Fruit fly (Drosophila melanogaster) whole organism, prepupa: Measurements from ENCODE around the gene Hsc70-1.

ENCODE experiments used
- CG10631 ChIP-seq: fragments of 200-800 bp; sonication (Bioruptor generic); optimal IDR thresholded peaks from 2 replicates; lab custom pipeline; 2016; ENCODE audit warnings: missing biosample characterization, missing genetic modification characterization
- CG10669 ChIP-seq: fragments of 200-800 bp; sonication (Bioruptor generic); optimal IDR thresholded peaks from 3 replicates; lab custom pipeline; 2018; ENCODE audit warnings: missing biosample characterization, mild to moderate bottlenecking, missing genetic modification characterization, moderate library complexity
- CG11762 ChIP-seq: fragments of 200-800 bp; sonication (Bioruptor generic); optimal IDR thresholded peaks from 3 replicates; lab custom pipeline; 2016; ENCODE audit warnings: missing biosample characterization, missing genetic modification characterization; ENCODE audit not compliant: insufficient read depth
- CG11902 ChIP-seq: fragments of 200-800 bp; sonication (Bioruptor generic); optimal IDR thresholded peaks from 3 replicates; lab custom pipeline; 2016; ENCODE audit warnings: missing biosample characterization, missing genetic modification characterization
- CG15336 ChIP-seq: fragments of 200-800 bp; sonication (Bioruptor generic); IDR thresholded peaks from 2 replicates; pipeline ENCODE4 v1.3.6; 2022; ENCODE audit warnings: missing biosample characterization, missing genetic modification characterization
- CG1621 ChIP-seq: fragments of 200-800 bp; sonication (Bioruptor generic); optimal IDR thresholded peaks from 3 replicates; lab custom pipeline; 2018; ENCODE audit warnings: missing biosample characterization, mild to moderate bottlenecking, missing genetic modification characterization
- CG16779 ChIP-seq: fragments of 200-800 bp; sonication (Bioruptor generic); optimal IDR thresholded peaks from 3 replicates; lab custom pipeline; 2017; ENCODE audit warnings: missing biosample characterization, mild to moderate bottlenecking, missing genetic modification characterization
- CG3032 ChIP-seq: fragments of 200-800 bp; optimal IDR thresholded peaks from 2 replicates; lab custom pipeline; 2019; ENCODE audit warnings: missing biosample characterization, mild to moderate bottlenecking, missing genetic modification characterization, moderate library complexity
- CG31627 ChIP-seq: fragments of 200-800 bp; sonication (Bioruptor generic); optimal IDR thresholded peaks from 3 replicates; lab custom pipeline; 2016; ENCODE audit warnings: missing biosample characterization, missing genetic modification characterization
- CG32006 ChIP-seq: fragments of 200-800 bp; sonication (Bioruptor generic); optimal IDR thresholded peaks from 3 replicates; lab custom pipeline; 2017; ENCODE audit warnings: missing biosample characterization, mild to moderate bottlenecking, missing genetic modification characterization
- CG34406 ChIP-seq: fragments of 200-800 bp; sonication (Bioruptor generic); optimal IDR thresholded peaks from 3 replicates; lab custom pipeline; 2016; ENCODE audit warnings: missing biosample characterization, missing genetic modification characterization
- CG3919 ChIP-seq: fragments of 200-800 bp; sonication (Bioruptor generic); optimal IDR thresholded peaks from 3 replicates; lab custom pipeline; 2016; ENCODE audit warnings: missing biosample characterization, missing genetic modification characterization
- CG6163 ChIP-seq: fragments of 200-800 bp; sonication (Bioruptor generic); IDR thresholded peaks from 3 replicates; pipeline ENCODE4 v1.3.6; 2022; ENCODE audit warnings: missing biosample characterization, missing genetic modification characterization
- CG6276 ChIP-seq: fragments of 200-800 bp; sonication (Bioruptor generic); optimal IDR thresholded peaks from 2 replicates; lab custom pipeline; 2017; ENCODE audit warnings: missing biosample characterization, mild to moderate bottlenecking, missing genetic modification characterization
- CG6792 ChIP-seq: fragments of 200-800 bp; sonication (Bioruptor generic); optimal IDR thresholded peaks from 3 replicates; lab custom pipeline; 2016; ENCODE audit warnings: missing biosample characterization, missing genetic modification characterization
- CG6808 ChIP-seq: fragments of 200-800 bp; sonication (Bioruptor generic); optimal IDR thresholded peaks from 3 replicates; lab custom pipeline; 2017; ENCODE audit warnings: missing biosample characterization, missing genetic modification characterization, mild to moderate bottlenecking, moderate library complexity, missing genetic modification reagents
- CG6854 ChIP-seq: fragments of 200-800 bp; sonication (Bioruptor generic); optimal IDR thresholded peaks from 2 replicates; lab custom pipeline; 2017; ENCODE audit warnings: missing biosample characterization, mild to moderate bottlenecking, missing genetic modification characterization
- CG7368 ChIP-seq: fragments of 200-800 bp; sonication (Bioruptor generic); optimal IDR thresholded peaks from 3 replicates; lab custom pipeline; 2016; ENCODE audit warnings: missing biosample characterization, missing genetic modification characterization
- CG8119 ChIP-seq: fragments of 200-800 bp; sonication (Bioruptor generic); IDR thresholded peaks from 3 replicates; pipeline ENCODE4 v1.3.6; 2022; ENCODE audit warnings: missing biosample characterization, missing genetic modification characterization
- CG8319 ChIP-seq: fragments of 200-800 bp; sonication (Bioruptor generic); optimal IDR thresholded peaks from 3 replicates; lab custom pipeline; 2016; ENCODE audit warnings: missing biosample characterization, missing genetic modification characterization
- CG8632 ChIP-seq: fragments of 200-800 bp; sonication (Bioruptor generic); optimal IDR thresholded peaks from 3 replicates; lab custom pipeline; 2016; ENCODE audit warnings: missing biosample characterization, missing genetic modification characterization
- Eip75B ChIP-seq: fragments of 200-800 bp; sonication (Bioruptor generic); optimal IDR thresholded peaks from 3 replicates; lab custom pipeline; 2016; ENCODE audit warnings: missing biosample characterization, missing genetic modification characterization
- Eip78C ChIP-seq: fragments of 200-800 bp; sonication (Bioruptor generic); peaks from one replicate; lab custom pipeline; 2016; ENCODE audit warnings: missing biosample characterization, missing genetic modification characterization
- Eip93F ChIP-seq: fragments of 200-800 bp; sonication (Bioruptor generic); optimal IDR thresholded peaks from 2 replicates; lab custom pipeline; 2016; ENCODE audit warnings: missing biosample characterization, mild to moderate bottlenecking, missing genetic modification characterization
- Ets96B ChIP-seq: fragments of 200-800 bp; optimal IDR thresholded peaks from 2 replicates; lab custom pipeline; 2019; ENCODE audit warnings: missing biosample characterization, mild to moderate bottlenecking, missing genetic modification characterization, moderate library complexity
- Gug ChIP-seq: fragments of 200-800 bp; sonication (Bioruptor generic); IDR thresholded peaks from 2 replicates; pipeline ENCODE4 v1.3.6; 2022; ENCODE audit warnings: missing biosample characterization, missing genetic modification characterization
- Hr38 ChIP-seq: sonication (Bioruptor generic); optimal IDR thresholded peaks from 2 replicates; lab custom pipeline; 2016; ENCODE audit warnings: missing biosample characterization, missing genetic modification characterization
- Hr39 ChIP-seq: fragments of 200-800 bp; sonication (Bioruptor generic); optimal IDR thresholded peaks from 2 replicates; lab custom pipeline; 2016; ENCODE audit warnings: missing biosample characterization, missing genetic modification characterization
- Hr4 ChIP-seq: fragments of 200-800 bp; sonication (Bioruptor generic); optimal IDR thresholded peaks from 3 replicates; lab custom pipeline; 2016; ENCODE audit warnings: missing biosample characterization, missing genetic modification characterization
- Lpt ChIP-seq: fragments of 200-800 bp; sonication (Bioruptor generic); optimal IDR thresholded peaks from 3 replicates; lab custom pipeline; 2016; ENCODE audit warnings: missing biosample characterization, missing genetic modification characterization
- Met ChIP-seq: fragments of 200-800 bp; sonication (Bioruptor generic); optimal IDR thresholded peaks from 3 replicates; lab custom pipeline; 2016; ENCODE audit warnings: missing biosample characterization, missing genetic modification characterization
- OdsH ChIP-seq: fragments of 200-800 bp; sonication (Bioruptor generic); optimal IDR thresholded peaks from 3 replicates; lab custom pipeline; 2016; ENCODE audit warnings: missing biosample characterization, missing genetic modification characterization
- Smox ChIP-seq: fragments of 200-800 bp; sonication (Bioruptor generic); optimal IDR thresholded peaks from 3 replicates; lab custom pipeline; 2016; ENCODE audit warnings: missing biosample characterization, missing genetic modification characterization
- Sox102F ChIP-seq: fragments of 200-800 bp; sonication (Bioruptor generic); optimal IDR thresholded peaks from 2 replicates; lab custom pipeline; 2016; ENCODE audit warnings: missing biosample characterization, mild to moderate bottlenecking, missing genetic modification characterization
- Sox14 ChIP-seq: fragments of 200-800 bp; sonication (Bioruptor generic); optimal IDR thresholded peaks from 3 replicates; lab custom pipeline; 2016; ENCODE audit warnings: missing biosample characterization, missing genetic modification characterization
- achi ChIP-seq: fragments of 200-800 bp; sonication (Bioruptor generic); optimal IDR thresholded peaks from 3 replicates; lab custom pipeline; 2016; ENCODE audit warnings: missing biosample characterization, missing genetic modification characterization
- acj6 ChIP-seq: fragments of 200-800 bp; sonication (Bioruptor generic); optimal IDR thresholded peaks from 3 replicates; lab custom pipeline; 2016; ENCODE audit warnings: missing biosample characterization, missing genetic modification characterization
- cyc ChIP-seq: fragments of 200-800 bp; sonication (Bioruptor generic); optimal IDR thresholded peaks from 3 replicates; lab custom pipeline; 2016; ENCODE audit warnings: missing biosample characterization, missing genetic modification characterization
- dac ChIP-seq: fragments of 200-800 bp; sonication (Bioruptor generic); optimal IDR thresholded peaks from 2 replicates; lab custom pipeline; 2017; ENCODE audit warnings: missing biosample characterization, mild to moderate bottlenecking, missing genetic modification characterization
- dsx ChIP-seq: fragments of 200-800 bp; optimal IDR thresholded peaks from 3 replicates; lab custom pipeline; 2019; ENCODE audit warnings: missing biosample characterization, mild to moderate bottlenecking, missing genetic modification characterization, moderate library complexity; ENCODE audit not compliant: poor library complexity, severe bottlenecking
- eg ChIP-seq: fragments of 200-800 bp; sonication (Bioruptor generic); IDR thresholded peaks from 3 replicates; pipeline ENCODE4 v1.3.6; 2022; ENCODE audit warnings: missing biosample characterization, missing genetic modification characterization
- esn ChIP-seq: fragments of 200-800 bp; sonication (Bioruptor generic); optimal IDR thresholded peaks from 2 replicates; lab custom pipeline; 2016; ENCODE audit warnings: missing biosample characterization, mild to moderate bottlenecking, missing genetic modification characterization, moderate library complexity
- fkh ChIP-seq: fragments of 200-800 bp; sonication (Bioruptor generic); optimal IDR thresholded peaks from 3 replicates; lab custom pipeline; 2017; ENCODE audit warnings: missing biosample characterization, mild to moderate bottlenecking, missing genetic modification characterization, moderate library complexity
- lz ChIP-seq: fragments of 200-800 bp; sonication (Bioruptor generic); optimal IDR thresholded peaks from 3 replicates; lab custom pipeline; 2016; ENCODE audit warnings: missing biosample characterization, missing genetic modification characterization
- net ChIP-seq: fragments of 200-800 bp; sonication (Bioruptor generic); optimal IDR thresholded peaks from 3 replicates; lab custom pipeline; 2016; ENCODE audit warnings: missing biosample characterization, missing genetic modification characterization
- pdm3 ChIP-seq: fragments of 200-800 bp; sonication (Bioruptor generic); optimal IDR thresholded peaks from 3 replicates; lab custom pipeline; 2016; ENCODE audit warnings: missing biosample characterization, missing genetic modification characterization
- salr ChIP-seq, 2 experiments: fragments of 200-800 bp; sonication (Bioruptor generic); optimal IDR thresholded peaks; 3 replicates each; lab custom pipeline; 2016 to 2018; ENCODE audit warnings: missing biosample characterization in 2 of 2, missing genetic modification characterization in 2 of 2, mild to moderate bottlenecking in 1 of 2
- ss ChIP-seq, 2 experiments: fragments of 200-800 bp; sonication (Bioruptor generic); optimal IDR thresholded peaks; 2 replicates in 1 of 2; 3 replicates in 1 of 2; lab custom pipeline; 2017 to 2018; ENCODE audit warnings: mild to moderate bottlenecking in 2 of 2, missing biosample characterization in 2 of 2, missing genetic modification characterization in 2 of 2, moderate library complexity in 1 of 2
- topi ChIP-seq: fragments of 200-800 bp; sonication (Bioruptor generic); optimal IDR thresholded peaks from 3 replicates; lab custom pipeline; 2016; ENCODE audit warnings: missing biosample characterization, missing genetic modification characterization

Hsc70-1 gene

dm6 chr3L:14004041-14004407, 30.2 kb downstream of the Hsc70-1 start (continued):
- peak; percentile 1 for TF ChIP-seq CG10631 (GFP tag; lab: Kevin White, UChicago)
- no peak for TF ChIP-seq CG6276 (GFP tag; lab: Kevin White, UChicago)
- TF ChIP-seq CG1621 (tag; lab: Kevin White, UChicago) = peak; percentile 66
- TF ChIP-seq topi (GFP tag; lab: Kevin White, UChicago) = peak; percentile 5
- TF ChIP-seq fkh (GFP tag; lab: Kevin White, UChicago) = peak; percentile 24
- no peak for TF ChIP-seq CG32006
- no peak for TF ChIP-seq achi

- peak; percentile 99 for TF ChIP-seq pdm3 (GFP tag; lab: Kevin White, UChicago)
- peak; percentile 99 for TF ChIP-seq cyc (GFP tag; lab: Kevin White, UChicago)
- peak; percentile 98 for TF ChIP-seq CG10669 (GFP tag; lab: Kevin White, UChicago)
- TF ChIP-seq Hr39 (GFP tag; lab: Kevin White, UChicago) = peak; percentile 99
- TF ChIP-seq CG1621 (tag; lab: Kevin White, UChicago) = peak; percentile 96
- TF ChIP-seq Smox (GFP tag; lab: Kevin White, UChicago) = peak; percentile 97
- TF ChIP-seq CG3919 (GFP tag; lab: Kevin White, UChicago) = peak; percentile 99
- peak; percentile 96 to 99 for TF ChIP-seq salr (GFP tag; optimal IDR thresholded peaks at IDR 0.05; lab: Kevin White, UChicago)
- TF ChIP-seq CG6854 (GFP tag; lab: Kevin White, UChicago) = peak; percentile 92
- peak; percentile 99 for TF ChIP-seq Sox14 (GFP tag; lab: Kevin White, UChicago)
- TF ChIP-seq CG10631 (GFP tag; lab: Kevin White, UChicago) = peak; percentile 98
- peak; percentile 94 for TF ChIP-seq Eip93F (GFP tag; lab: Kevin White, UChicago)
- TF ChIP-seq Lpt (GFP tag; lab: Kevin White, UChicago) = peak; percentile 99
- TF ChIP-seq Hr4 = peak; percentile 99
- peak; percentile 98 for TF ChIP-seq CG7368
- TF ChIP-seq CG34406 (GFP tag; lab: Kevin White, UChicago) = peak; percentile 98
- TF ChIP-seq CG6792 (GFP tag; lab: Kevin White, UChicago) = peak; percentile 98
- peak; percentile 99 for TF ChIP-seq dac
- peak; percentile 98 for TF ChIP-seq topi (GFP tag; lab: Kevin White, UChicago)
- TF ChIP-seq CG16779 (tag; lab: Kevin White, UChicago) = peak; percentile 97
- TF ChIP-seq CG15336 (GFP tag; lab: Robert Waterston, UW) = peak; percentile 99
- peak; percentile 99 for TF ChIP-seq CG8119
- peak; percentile 97 for TF ChIP-seq CG8632 (GFP tag; lab: Kevin White, UChicago)
- peak; percentile 98 for TF ChIP-seq Met (GFP tag; lab: Kevin White, UChicago)
- peak; percentile 98 for TF ChIP-seq Ets96B
- TF ChIP-seq CG6163 (GFP tag; lab: Robert Waterston, UW) = peak; percentile 99
- TF ChIP-seq ss (GFP tag; optimal IDR thresholded peaks at IDR 0.05; lab: Kevin White, UChicago) = peak; percentile 92 to 96
- TF ChIP-seq fkh (GFP tag; lab: Kevin White, UChicago) = peak; percentile 89
- peak; percentile 98 for TF ChIP-seq achi
- peak; percentile 98 for TF ChIP-seq CG6276 (GFP tag; lab: Kevin White, UChicago)
- peak; percentile 99 for TF ChIP-seq eg (GFP tag; lab: Robert Waterston, UW)
- TF ChIP-seq esn (GFP tag; lab: Kevin White, UChicago) = peak; percentile 99
- peak; percentile 96 for TF ChIP-seq Sox102F (GFP tag; lab: Kevin White, UChicago)
- TF ChIP-seq CG31627 (GFP tag; lab: Kevin White, UChicago) = peak; percentile 99
- peak; percentile 100 for TF ChIP-seq Eip78C (GFP tag; lab: Kevin White, UChicago)
- TF ChIP-seq CG3032 (tag; lab: Kevin White, UChicago) = peak; percentile 94
- TF ChIP-seq OdsH (GFP tag; lab: Kevin White, UChicago) = peak; percentile 99
- peak; percentile 99 for TF ChIP-seq acj6 (GFP tag; lab: Kevin White, UChicago)
- TF ChIP-seq CG11902 (GFP tag; lab: Kevin White, UChicago) = peak; percentile 99
- peak; percentile 96 for TF ChIP-seq CG11762 (GFP tag; lab: Kevin White, UChicago)
- peak; percentile 97 for TF ChIP-seq Gug
- peak; percentile 98 for TF ChIP-seq Hr38 (GFP tag; lab: Kevin White, UChicago)
- TF ChIP-seq CG6808 (GFP tag; lab: Kevin White, UChicago) = peak; percentile 95
- TF ChIP-seq CG8319 = peak; percentile 98
- peak; percentile 99 for TF ChIP-seq Eip75B (GFP tag; lab: Kevin White, UChicago)
- TF ChIP-seq dsx (GFP tag; lab: Kevin White, UChicago) = peak; percentile 90
- TF ChIP-seq net (GFP tag; lab: Kevin White, UChicago) = peak; percentile 99
- TF ChIP-seq lz = peak; percentile 98
These were observed 31.1 kb downstream of the Hsc70-1 start for dm6 chr3L:14004963-14005458.
